Worm (Caenorhabditis elegans) whole organism, early embryonic: ENCODE data around the gene C09G9.1.

Experiments used
- aly-1 ChIP-seq: sonication (generic microtip); optimal IDR thresholded peaks from 2 replicates; lab custom pipeline; 2016; ENCODE audit warnings: missing genetic modification characterization, missing compliant biosample characterization
- ama-1 ChIP-seq: fragments of 150-350 bp; optimal IDR thresholded peaks from 2 replicates; lab custom pipeline; 2014
- ceh-13 ChIP-seq: fragments of 200-800 bp; sonication (Bioruptor generic); optimal IDR thresholded peaks from 2 replicates; lab custom pipeline; 2018; ENCODE audit warnings: mild to moderate bottlenecking, missing genetic modification characterization, missing compliant biosample characterization
- hnd-1 ChIP-seq: sonication (generic microtip); optimal IDR thresholded peaks from 2 replicates; lab custom pipeline; 2016; ENCODE audit warnings: missing genetic modification characterization, missing compliant biosample characterization
- scrt-1 ChIP-seq: fragments of 200-800 bp; sonication (Bioruptor generic); IDR thresholded peaks from 2 replicates; pipeline ENCODE4 v1.3.6; 2022; ENCODE audit warnings: missing genetic modification characterization, missing compliant biosample characterization
- sea-1 ChIP-seq: fragments of 200-800 bp; sonication (Bioruptor generic); conservative IDR thresholded peaks from 2 replicates; pipeline ENCODE4 v1.3.6; 2022; ENCODE audit warnings: missing genetic modification characterization, missing compliant biosample characterization

ce11 chrIV:8825997-8826605 is 39.2 kb downstream of the C09G9.1 start:
- no peak for TF ChIP-seq aly-1
- no peak for TF ChIP-seq scrt-1 (GFP tag; lab: Robert Waterston, UW)
- no peak for TF ChIP-seq sea-1 (GFP tag; lab: Robert Waterston, UW)
- no peak for TF ChIP-seq ama-1 (lab: Kevin White, UChicago)
- no peak for TF ChIP-seq ceh-13 (GFP tag; lab: Kevin White, UChicago)
- no peak for TF ChIP-seq hnd-1 (tag; lab: Kevin White, UChicago)
